Worm (Caenorhabditis elegans) whole organism, L2 larva: ENCODE data around the gene clec-33.

Experiments used
- aly-2 ChIP-seq: fragments of 150-350 bp; optimal IDR thresholded peaks from 2 replicates; lab custom pipeline; 2014; ENCODE audit warnings: missing biosample characterization, missing genetic modification characterization
- nhr-12 ChIP-seq: fragments of 150-350 bp; optimal IDR thresholded peaks from 2 replicates; lab custom pipeline; 2014; ENCODE audit warnings: missing biosample characterization, missing genetic modification characterization
- peb-1 ChIP-seq: fragments of 150-350 bp; optimal IDR thresholded peaks from 2 replicates; lab custom pipeline; 2014; ENCODE audit warnings: missing biosample characterization, missing genetic modification characterization

DNA sequence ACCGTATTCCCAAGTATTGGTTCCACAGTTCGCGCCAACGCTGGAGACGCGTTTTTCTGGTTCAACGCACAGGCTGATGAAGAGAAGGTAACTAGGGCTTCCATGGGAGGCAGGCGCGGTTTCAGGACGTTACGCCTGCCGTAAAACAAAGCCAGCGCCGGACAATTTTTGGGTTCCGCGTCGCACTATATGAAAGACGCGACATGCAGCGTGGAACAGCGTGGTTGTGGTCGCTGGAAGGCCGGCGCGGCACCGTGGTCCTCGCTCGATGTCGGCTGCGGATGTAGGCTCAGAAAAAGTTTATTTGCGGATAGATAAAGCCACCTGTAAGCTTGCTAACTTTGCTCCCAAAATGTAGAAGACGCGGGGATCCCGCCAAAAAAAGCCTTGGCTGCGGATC is 31.2 kb downstream of the clec-33 start:
- TF ChIP-seq aly-2: no peak
- TF ChIP-seq peb-1 (tag; lab: Kevin White, UChicago): no peak
- no peak for TF ChIP-seq nhr-12
